Fruit fly (Drosophila melanogaster) whole organism, embryonic: ENCODE data around the gene Pgls.

Experiments used
- Asciz ChIP-seq: fragments of 200-800 bp; sonication (Bioruptor generic); optimal IDR thresholded peaks from 2 replicates; lab custom pipeline; 2017; ENCODE audit warnings: missing biosample characterization, mild to moderate bottlenecking, missing genetic modification characterization, missing genetic modification reagents
- Atf-2 ChIP-seq: fragments of 200-800 bp; sonication (Bioruptor generic); optimal IDR thresholded peaks from 2 replicates; lab custom pipeline; 2016; ENCODE audit warnings: missing biosample characterization, missing genetic modification characterization
- B-H2 ChIP-seq: fragments of 200-800 bp; sonication (Bioruptor generic); optimal IDR thresholded peaks from 2 replicates; lab custom pipeline; 2018; ENCODE audit warnings: missing biosample characterization, mild to moderate bottlenecking, missing genetic modification characterization
- CG10543 ChIP-seq: fragments of 200-800 bp; sonication (Bioruptor generic); optimal IDR thresholded peaks from 3 replicates; lab custom pipeline; 2017; ENCODE audit warnings: missing biosample characterization, mild to moderate bottlenecking, missing genetic modification characterization, moderate library complexity
- CG10654 ChIP-seq: fragments of 200-800 bp; sonication (Bioruptor generic); optimal IDR thresholded peaks from 2 replicates; lab custom pipeline; 2016; ENCODE audit warnings: missing biosample characterization, missing genetic modification characterization
- CG10959 ChIP-seq: fragments of 200-800 bp; sonication (Bioruptor generic); IDR thresholded peaks from 2 replicates; pipeline ENCODE4 v1.3.6; 2022; ENCODE audit warnings: missing biosample characterization, missing genetic modification characterization
- CG11085 ChIP-seq: fragments of 200-800 bp; sonication (Bioruptor generic); IDR thresholded peaks from 2 replicates; pipeline ENCODE4 v1.3.6; 2022; ENCODE audit warnings: missing biosample characterization, missing genetic modification characterization
- CG11560 ChIP-seq: fragments of 200-800 bp; sonication (Bioruptor generic); IDR thresholded peaks from 3 replicates; pipeline ENCODE4 v1.3.6; 2022; ENCODE audit warnings: missing biosample characterization, missing genetic modification characterization
- CG14014 ChIP-seq: fragments of 200-800 bp; sonication (Bioruptor generic); IDR thresholded peaks from 2 replicates; pipeline ENCODE4 v1.3.6; 2022; ENCODE audit warnings: missing biosample characterization, missing genetic modification characterization
- CG14050 ChIP-seq: fragments of 200-800 bp; sonication (Bioruptor generic); IDR thresholded peaks from 3 replicates; pipeline ENCODE4 v1.3.6; 2022; ENCODE audit warnings: missing biosample characterization, missing genetic modification characterization
- CG16863 ChIP-seq: fragments of 200-800 bp; sonication (Bioruptor generic); optimal IDR thresholded peaks from 3 replicates; lab custom pipeline; 2016; ENCODE audit warnings: missing biosample characterization, missing genetic modification characterization
- CG17568 ChIP-seq: fragments of 200-800 bp; sonication (Bioruptor generic); optimal IDR thresholded peaks from 2 replicates; lab custom pipeline; 2018; ENCODE audit warnings: missing biosample characterization, mild to moderate bottlenecking, missing genetic modification characterization, moderate library complexity
- CG18011 ChIP-seq: fragments of 200-800 bp; sonication (Bioruptor generic); optimal IDR thresholded peaks from 2 replicates; lab custom pipeline; 2017; ENCODE audit warnings: missing biosample characterization, missing genetic modification characterization, mild to moderate bottlenecking, moderate library complexity, missing genotype
- CG2116 ChIP-seq: fragments of 200-800 bp; sonication (Bioruptor generic); optimal IDR thresholded peaks from 3 replicates; lab custom pipeline; 2018; ENCODE audit warnings: missing biosample characterization, mild to moderate bottlenecking, missing genetic modification characterization
- CG3163 ChIP-seq: fragments of 200-800 bp; sonication (Bioruptor generic); optimal IDR thresholded peaks from 3 replicates; lab custom pipeline; 2016; ENCODE audit warnings: missing biosample characterization, missing genetic modification characterization
- CG32532 ChIP-seq: fragments of 200-800 bp; sonication (Bioruptor generic); IDR thresholded peaks from 2 replicates; pipeline ENCODE4 v1.3.6; 2022; ENCODE audit warnings: missing biosample characterization, missing genetic modification characterization
- CG32772 ChIP-seq: fragments of 200-800 bp; sonication (Bioruptor generic); IDR thresholded peaks from 2 replicates; pipeline ENCODE4 v1.3.6; 2022; ENCODE audit warnings: missing biosample characterization, missing genetic modification characterization
- CG33557 ChIP-seq: fragments of 200-800 bp; sonication (Bioruptor generic); optimal IDR thresholded peaks from 2 replicates; lab custom pipeline; 2019; ENCODE audit warnings: missing biosample characterization, mild to moderate bottlenecking, missing genetic modification characterization, moderate library complexity
- CG4360 ChIP-seq: fragments of 200-800 bp; sonication (Bioruptor generic); IDR thresholded peaks from 2 replicates; pipeline ENCODE4 v1.3.6; 2022; ENCODE audit warnings: missing biosample characterization, missing genetic modification characterization
- CG4424 ChIP-seq: fragments of 200-800 bp; sonication (Bioruptor generic); optimal IDR thresholded peaks from 3 replicates; lab custom pipeline; 2016; ENCODE audit warnings: missing biosample characterization, missing genetic modification characterization
- CG6254 ChIP-seq: fragments of 200-800 bp; sonication (Bioruptor generic); optimal IDR thresholded peaks from 3 replicates; lab custom pipeline; 2017; ENCODE audit warnings: mild to moderate bottlenecking, missing biosample characterization, missing genetic modification reagents, missing genetic modification characterization
- CG6654 ChIP-seq: fragments of 200-800 bp; sonication (Bioruptor generic); optimal IDR thresholded peaks from 2 replicates; lab custom pipeline; 2017; ENCODE audit warnings: missing biosample characterization, mild to moderate bottlenecking, missing genetic modification characterization
- CG7556 ChIP-seq: fragments of 200-800 bp; sonication (Bioruptor generic); optimal IDR thresholded peaks from 2 replicates; lab custom pipeline; 2017; ENCODE audit warnings: missing biosample characterization, mild to moderate bottlenecking, missing genetic modification characterization
- CG7745 ChIP-seq: fragments of 200-800 bp; sonication (Bioruptor generic); optimal IDR thresholded peaks from 2 replicates; lab custom pipeline; 2018; ENCODE audit warnings: missing biosample characterization, mild to moderate bottlenecking, missing genetic modification characterization, moderate library complexity
- CG9215 ChIP-seq: fragments of 200-800 bp; sonication (Bioruptor generic); IDR thresholded peaks from 2 replicates; pipeline ENCODE4 v1.3.6; 2022; ENCODE audit warnings: missing biosample characterization, missing genetic modification characterization
- CkIIα-i1 ChIP-seq: fragments of 200-800 bp; sonication (Bioruptor generic); IDR thresholded peaks from 2 replicates; pipeline ENCODE4 v1.3.6; 2022; ENCODE audit warnings: missing biosample characterization, missing genetic modification characterization
- Deaf1 ChIP-seq: fragments of 200-800 bp; optimal IDR thresholded peaks from 3 replicates; lab custom pipeline; 2019; ENCODE audit warnings: missing biosample characterization, mild to moderate bottlenecking, missing genetic modification characterization, moderate library complexity
- Ets65A ChIP-seq: fragments of 200-800 bp; sonication (Bioruptor generic); peaks from one replicate; lab custom pipeline; 2016; ENCODE audit warnings: missing biosample characterization, missing genetic modification characterization
- Ets97D ChIP-seq: fragments of 200-800 bp; sonication (Bioruptor generic); optimal IDR thresholded peaks from 3 replicates; lab custom pipeline; 2016; ENCODE audit warnings: missing biosample characterization, missing genetic modification characterization
- Gug ChIP-seq: fragments of 200-800 bp; sonication (Bioruptor generic); IDR thresholded peaks from 4 replicates; pipeline ENCODE4 v1.3.6; 2022; ENCODE audit warnings: missing biosample characterization, missing genetic modification characterization
- H15 ChIP-seq: fragments of 200-800 bp; sonication (Bioruptor generic); IDR thresholded peaks from 3 replicates; pipeline ENCODE4 v1.3.6; 2022; ENCODE audit warnings: missing biosample characterization, missing genetic modification characterization
- Hr51 ChIP-seq, 2 experiments: fragments of 200-800 bp; sonication (Bioruptor generic); optimal IDR thresholded peaks; 2 replicates in 1 of 2; 3 replicates in 1 of 2; lab custom pipeline; 2016 to 2018; ENCODE audit warnings: missing biosample characterization in 2 of 2, missing genetic modification characterization in 2 of 2, mild to moderate bottlenecking in 1 of 2, moderate library complexity in 1 of 2
- Kr ChIP-seq: fragments of 200-800 bp; sonication (Bioruptor generic); optimal IDR thresholded peaks from 2 replicates; lab custom pipeline; 2017; ENCODE audit warnings: missing biosample characterization, mild to moderate bottlenecking, missing genetic modification characterization
- Mad ChIP-seq: fragments of 200-800 bp; sonication (Bioruptor generic); optimal IDR thresholded peaks from 2 replicates; lab custom pipeline; 2016; ENCODE audit warnings: missing biosample characterization, missing genetic modification characterization
- NK7.1 ChIP-seq: fragments of 200-800 bp; sonication (Bioruptor generic); optimal IDR thresholded peaks from 3 replicates; lab custom pipeline; 2016; ENCODE audit warnings: missing biosample characterization, missing genetic modification characterization
- Poxn ChIP-seq: fragments of 200-800 bp; sonication (Bioruptor generic); IDR thresholded peaks from 2 replicates; pipeline ENCODE4 v1.3.6; 2022; ENCODE audit warnings: missing biosample characterization, missing genetic modification characterization
- Xrp1 ChIP-seq: fragments of 200-800 bp; sonication (Bioruptor generic); IDR thresholded peaks from 2 replicates; pipeline ENCODE4 v1.3.6; 2022; ENCODE audit warnings: missing biosample characterization, missing genetic modification characterization
- chm ChIP-seq: fragments of 200-800 bp; sonication (Bioruptor generic); IDR thresholded peaks from 2 replicates; pipeline ENCODE4 v1.3.6; 2022; ENCODE audit warnings: missing biosample characterization, missing genetic modification characterization
- crc ChIP-seq: fragments of 200-800 bp; sonication (Bioruptor generic); optimal IDR thresholded peaks from 2 replicates; lab custom pipeline; 2016; ENCODE audit warnings: missing biosample characterization, missing genetic modification characterization
- dan ChIP-seq: fragments of 200-800 bp; sonication (Bioruptor generic); IDR thresholded peaks from 2 replicates; pipeline ENCODE4 v1.3.6; 2022; ENCODE audit warnings: missing biosample characterization, missing genetic modification characterization
- dysf ChIP-seq: fragments of 200-800 bp; sonication (Bioruptor generic); IDR thresholded peaks from 3 replicates; pipeline ENCODE4 v1.3.6; 2022; ENCODE audit warnings: missing biosample characterization, missing genetic modification characterization
- fd102C ChIP-seq: fragments of 200-800 bp; sonication (Bioruptor generic); optimal IDR thresholded peaks from 2 replicates; lab custom pipeline; 2018; ENCODE audit warnings: missing biosample characterization, mild to moderate bottlenecking, missing genetic modification characterization, moderate library complexity
- fru ChIP-seq: fragments of >200 bp; optimal IDR thresholded peaks from 2 replicates; lab custom pipeline; 2017
- gcm ChIP-seq: fragments of 200-800 bp; sonication (Bioruptor generic); optimal IDR thresholded peaks from 2 replicates; lab custom pipeline; 2019; ENCODE audit warnings: missing biosample characterization, mild to moderate bottlenecking, missing genetic modification characterization, moderate library complexity
- grn ChIP-seq: fragments of 200-800 bp; sonication (Bioruptor generic); optimal IDR thresholded peaks from 3 replicates; lab custom pipeline; 2017; ENCODE audit warnings: missing biosample characterization, missing genetic modification characterization
- gt ChIP-seq: fragments of 200-800 bp; sonication (Bioruptor generic); IDR thresholded peaks from 2 replicates; pipeline ENCODE4 v1.3.6; 2022; ENCODE audit warnings: missing biosample characterization, missing genetic modification characterization
- mirr ChIP-seq: fragments of 200-800 bp; sonication (Bioruptor generic); optimal IDR thresholded peaks from 3 replicates; lab custom pipeline; 2018; ENCODE audit warnings: missing biosample characterization, mild to moderate bottlenecking, missing genetic modification characterization
- peb ChIP-seq: fragments of 200-800 bp; sonication (Bioruptor generic); IDR thresholded peaks from 2 replicates; pipeline ENCODE4 v1.3.6; 2022; ENCODE audit warnings: missing biosample characterization, missing genetic modification characterization
- rib ChIP-seq: fragments of 200-800 bp; sonication (Bioruptor generic); IDR thresholded peaks from 2 replicates; pipeline ENCODE4 v1.3.6; 2022; ENCODE audit warnings: missing biosample characterization, missing genetic modification characterization
- row ChIP-seq: fragments of 200-800 bp; sonication (Bioruptor generic); IDR thresholded peaks from 3 replicates; pipeline ENCODE4 v1.3.6; 2022; ENCODE audit warnings: missing biosample characterization, missing genetic modification characterization
- tin ChIP-seq: fragments of 200-800 bp; sonication (Bioruptor generic); optimal IDR thresholded peaks from 3 replicates; lab custom pipeline; 2016; ENCODE audit warnings: missing biosample characterization, missing genetic modification characterization

Pgls gene

dm6 chrX:10802457-10803378 lies 44.5 kb upstream of the Pgls start (continued):
- TF ChIP-seq rib (GFP tag; lab: Robert Waterston, UW) (no peak), CG10543 (GFP tag; lab: Kevin White, UChicago) (peak; percentile 9), CG32532 (peak; percentile 37; the same call in 1 of the 2 replicates), CG3163 (GFP tag; lab: Kevin White, UChicago) (no peak), CG11560 (tag; lab: Robert Waterston, UW) (no peak), CG4424 (GFP tag; lab: Kevin White, UChicago) (peak; percentile 38), fd102C (GFP tag; lab: Kevin White, UChicago) (no peak), CG7745 (tag; lab: Kevin White, UChicago) (no peak), grn (GFP tag; lab: Kevin White, UChicago) (no peak), CG10959 (GFP tag; lab: Robert Waterston, UW) (no peak), CkIIα-i1 (GFP tag; lab: Robert Waterston, UW) (no peak), Atf-2 (GFP tag; lab: Kevin White, UChicago) (no peak), Ets65A (GFP tag; lab: Kevin White, UChicago) (peak; percentile 64), CG2116 (GFP tag; lab: Kevin White, UChicago) (peak; percentile 32), CG16863 (no peak), CG32772 (GFP tag; lab: Robert Waterston, UW) (peak; percentile 38; the same call in 1 of the 2 replicates), fru (lab: Kevin White, UChicago) (no peak), row (GFP tag; lab: Robert Waterston, UW) (peak; percentile 75), CG33557 (GFP tag; lab: Kevin White, UChicago) (no peak), dan (GFP tag; lab: Robert Waterston, UW) (no peak), Ets97D (GFP tag; lab: Kevin White, UChicago) (no peak), CG17568 (GFP tag; lab: Kevin White, UChicago) (no peak), gcm (GFP tag; lab: Kevin White, UChicago) (peak; percentile 58), Hr51 (GFP tag; optimal IDR thresholded peaks at IDR 0.05; lab: Kevin White, UChicago) (peak in 1 of 2 experiments; percentile 86), CG7556 (GFP tag; lab: Kevin White, UChicago) (peak; percentile 75), crc (GFP tag; lab: Kevin White, UChicago) (no peak), CG6254 (peak; percentile 52), Asciz (GFP tag; lab: Kevin White, UChicago) (peak; percentile 71), B-H2 (peak; percentile 15), Xrp1 (GFP tag; lab: Robert Waterston, UW) (peak; percentile 71), CG14014 (GFP tag; lab: Robert Waterston, UW) (peak; percentile 36; the same call in 1 of the 2 replicates), gt (GFP tag; lab: Robert Waterston, UW) (no peak), CG14050 (GFP tag; lab: Robert Waterston, UW) (peak; percentile 36; the same call in 1 of the 3 replicates), Gug (GFP tag; lab: Robert Waterston, UW) (no peak), tin (GFP tag; lab: Kevin White, UChicago) (peak; percentile 24), CG9215 (GFP tag; lab: Robert Waterston, UW) (no peak), H15 (GFP tag; lab: Robert Waterston, UW) (no peak), CG4360 (GFP tag; lab: Robert Waterston, UW) (no peak), chm (GFP tag; lab: Robert Waterston, UW) (no peak), CG10654 (GFP tag; lab: Kevin White, UChicago) (no peak), CG11085 (GFP tag; lab: Robert Waterston, UW) (no peak), Kr (GFP tag; lab: Kevin White, UChicago) (no peak), Poxn (no peak), CG6654 (GFP tag; lab: Kevin White, UChicago) (no peak), dysf (GFP tag; lab: Robert Waterston, UW) (peak; percentile 73; the same call in 2 of the 3 replicates), CG18011 (no peak), NK7.1 (GFP tag; lab: Kevin White, UChicago) (no peak), mirr (GFP tag; lab: Kevin White, UChicago) (no peak), peb (GFP tag; lab: Robert Waterston, UW) (no peak), Deaf1 (tag; lab: Kevin White, UChicago) (peak; percentile 29), Mad (GFP tag; lab: Kevin White, UChicago) (no peak)
